Fruit fly (Drosophila melanogaster) whole organism, prepupa: ENCODE measurements around the gene IntS11.
A peak's percentile ranks its signal among the peaks of the same experiment; 100 is the strongest.

Experiments
- Blimp-1 ChIP-seq: fragments of 200-800 bp; sonication (Bioruptor generic); optimal IDR thresholded peaks from 3 replicates; lab custom pipeline; 2017; ENCODE audit warnings: missing biosample characterization, missing genetic modification characterization, mild to moderate bottlenecking, moderate library complexity, missing genetic modification reagents
- CG10631 ChIP-seq: fragments of 200-800 bp; sonication (Bioruptor generic); optimal IDR thresholded peaks from 2 replicates; lab custom pipeline; 2016; ENCODE audit warnings: missing biosample characterization, missing genetic modification characterization
- CG10669 ChIP-seq: fragments of 200-800 bp; sonication (Bioruptor generic); optimal IDR thresholded peaks from 3 replicates; lab custom pipeline; 2018; ENCODE audit warnings: missing biosample characterization, mild to moderate bottlenecking, missing genetic modification characterization, moderate library complexity
- CG11294 ChIP-seq: fragments of 200-800 bp; sonication (Bioruptor generic); IDR thresholded peaks from 2 replicates; pipeline ENCODE4 v1.3.6; 2022; ENCODE audit warnings: missing biosample characterization, missing genetic modification characterization
- CG11762 ChIP-seq: fragments of 200-800 bp; sonication (Bioruptor generic); optimal IDR thresholded peaks from 3 replicates; lab custom pipeline; 2016; ENCODE audit warnings: missing biosample characterization, missing genetic modification characterization; ENCODE audit not compliant: insufficient read depth
- CG15336 ChIP-seq: fragments of 200-800 bp; sonication (Bioruptor generic); IDR thresholded peaks from 2 replicates; pipeline ENCODE4 v1.3.6; 2022; ENCODE audit warnings: missing biosample characterization, missing genetic modification characterization
- CG1621 ChIP-seq: fragments of 200-800 bp; sonication (Bioruptor generic); optimal IDR thresholded peaks from 3 replicates; lab custom pipeline; 2018; ENCODE audit warnings: missing biosample characterization, mild to moderate bottlenecking, missing genetic modification characterization
- CG16779 ChIP-seq: fragments of 200-800 bp; sonication (Bioruptor generic); optimal IDR thresholded peaks from 3 replicates; lab custom pipeline; 2017; ENCODE audit warnings: missing biosample characterization, mild to moderate bottlenecking, missing genetic modification characterization
- CG3032 ChIP-seq: fragments of 200-800 bp; optimal IDR thresholded peaks from 2 replicates; lab custom pipeline; 2019; ENCODE audit warnings: missing biosample characterization, mild to moderate bottlenecking, missing genetic modification characterization, moderate library complexity
- CG31627 ChIP-seq: fragments of 200-800 bp; sonication (Bioruptor generic); optimal IDR thresholded peaks from 3 replicates; lab custom pipeline; 2016; ENCODE audit warnings: missing biosample characterization, missing genetic modification characterization
- CG3919 ChIP-seq: fragments of 200-800 bp; sonication (Bioruptor generic); optimal IDR thresholded peaks from 3 replicates; lab custom pipeline; 2016; ENCODE audit warnings: missing biosample characterization, missing genetic modification characterization
- CG4318 ChIP-seq: fragments of 200-800 bp; sonication (Bioruptor generic); optimal IDR thresholded peaks from 3 replicates; lab custom pipeline; 2017; ENCODE audit warnings: missing biosample characterization, mild to moderate bottlenecking, missing genetic modification characterization
- CG6163 ChIP-seq: fragments of 200-800 bp; sonication (Bioruptor generic); IDR thresholded peaks from 3 replicates; pipeline ENCODE4 v1.3.6; 2022; ENCODE audit warnings: missing biosample characterization, missing genetic modification characterization
- CG6276 ChIP-seq: fragments of 200-800 bp; sonication (Bioruptor generic); optimal IDR thresholded peaks from 2 replicates; lab custom pipeline; 2017; ENCODE audit warnings: missing biosample characterization, mild to moderate bottlenecking, missing genetic modification characterization
- CG6792 ChIP-seq: fragments of 200-800 bp; sonication (Bioruptor generic); optimal IDR thresholded peaks from 3 replicates; lab custom pipeline; 2016; ENCODE audit warnings: missing biosample characterization, missing genetic modification characterization
- CG6808 ChIP-seq: fragments of 200-800 bp; sonication (Bioruptor generic); optimal IDR thresholded peaks from 3 replicates; lab custom pipeline; 2017; ENCODE audit warnings: missing biosample characterization, missing genetic modification characterization, mild to moderate bottlenecking, moderate library complexity, missing genetic modification reagents
- CG6854 ChIP-seq: fragments of 200-800 bp; sonication (Bioruptor generic); optimal IDR thresholded peaks from 2 replicates; lab custom pipeline; 2017; ENCODE audit warnings: missing biosample characterization, mild to moderate bottlenecking, missing genetic modification characterization
- CG7368 ChIP-seq: fragments of 200-800 bp; sonication (Bioruptor generic); optimal IDR thresholded peaks from 3 replicates; lab custom pipeline; 2016; ENCODE audit warnings: missing biosample characterization, missing genetic modification characterization
- CG8119 ChIP-seq: fragments of 200-800 bp; sonication (Bioruptor generic); IDR thresholded peaks from 3 replicates; pipeline ENCODE4 v1.3.6; 2022; ENCODE audit warnings: missing biosample characterization, missing genetic modification characterization
- CG8319 ChIP-seq: fragments of 200-800 bp; sonication (Bioruptor generic); optimal IDR thresholded peaks from 3 replicates; lab custom pipeline; 2016; ENCODE audit warnings: missing biosample characterization, missing genetic modification characterization
- CG9139 ChIP-seq: fragments of 200-800 bp; sonication (Bioruptor generic); optimal IDR thresholded peaks from 3 replicates; lab custom pipeline; 2017; ENCODE audit warnings: missing biosample characterization, mild to moderate bottlenecking, missing genetic modification characterization
- Eip75B ChIP-seq: fragments of 200-800 bp; sonication (Bioruptor generic); optimal IDR thresholded peaks from 3 replicates; lab custom pipeline; 2016; ENCODE audit warnings: missing biosample characterization, missing genetic modification characterization
- Eip78C ChIP-seq: fragments of 200-800 bp; sonication (Bioruptor generic); peaks from one replicate; lab custom pipeline; 2016; ENCODE audit warnings: missing biosample characterization, missing genetic modification characterization
- Gug ChIP-seq: fragments of 200-800 bp; sonication (Bioruptor generic); IDR thresholded peaks from 2 replicates; pipeline ENCODE4 v1.3.6; 2022; ENCODE audit warnings: missing biosample characterization, missing genetic modification characterization
- Hr38 ChIP-seq: sonication (Bioruptor generic); optimal IDR thresholded peaks from 2 replicates; lab custom pipeline; 2016; ENCODE audit warnings: missing biosample characterization, missing genetic modification characterization
- Hr4 ChIP-seq: fragments of 200-800 bp; sonication (Bioruptor generic); optimal IDR thresholded peaks from 3 replicates; lab custom pipeline; 2016; ENCODE audit warnings: missing biosample characterization, missing genetic modification characterization
- Lpt ChIP-seq: fragments of 200-800 bp; sonication (Bioruptor generic); optimal IDR thresholded peaks from 3 replicates; lab custom pipeline; 2016; ENCODE audit warnings: missing biosample characterization, missing genetic modification characterization
- OdsH ChIP-seq: fragments of 200-800 bp; sonication (Bioruptor generic); optimal IDR thresholded peaks from 3 replicates; lab custom pipeline; 2016; ENCODE audit warnings: missing biosample characterization, missing genetic modification characterization
- Smox ChIP-seq: fragments of 200-800 bp; sonication (Bioruptor generic); optimal IDR thresholded peaks from 3 replicates; lab custom pipeline; 2016; ENCODE audit warnings: missing biosample characterization, missing genetic modification characterization
- Sox14 ChIP-seq: fragments of 200-800 bp; sonication (Bioruptor generic); optimal IDR thresholded peaks from 3 replicates; lab custom pipeline; 2016; ENCODE audit warnings: missing biosample characterization, missing genetic modification characterization
- Sox15 ChIP-seq: fragments of 200-800 bp; sonication (Bioruptor generic); optimal IDR thresholded peaks from 3 replicates; lab custom pipeline; 2016; ENCODE audit warnings: missing biosample characterization, missing genetic modification characterization
- achi ChIP-seq: fragments of 200-800 bp; sonication (Bioruptor generic); optimal IDR thresholded peaks from 3 replicates; lab custom pipeline; 2016; ENCODE audit warnings: missing biosample characterization, missing genetic modification characterization
- dac ChIP-seq: fragments of 200-800 bp; sonication (Bioruptor generic); optimal IDR thresholded peaks from 2 replicates; lab custom pipeline; 2017; ENCODE audit warnings: missing biosample characterization, mild to moderate bottlenecking, missing genetic modification characterization
- dsx ChIP-seq: fragments of 200-800 bp; optimal IDR thresholded peaks from 3 replicates; lab custom pipeline; 2019; ENCODE audit warnings: missing biosample characterization, mild to moderate bottlenecking, missing genetic modification characterization, moderate library complexity; ENCODE audit not compliant: poor library complexity, severe bottlenecking
- eg ChIP-seq: fragments of 200-800 bp; sonication (Bioruptor generic); IDR thresholded peaks from 3 replicates; pipeline ENCODE4 v1.3.6; 2022; ENCODE audit warnings: missing biosample characterization, missing genetic modification characterization
- fd85E ChIP-seq: fragments of 200-800 bp; sonication (Bioruptor generic); optimal IDR thresholded peaks from 3 replicates; lab custom pipeline; 2016; ENCODE audit warnings: missing biosample characterization, missing genetic modification characterization
- fkh ChIP-seq: fragments of 200-800 bp; sonication (Bioruptor generic); optimal IDR thresholded peaks from 3 replicates; lab custom pipeline; 2017; ENCODE audit warnings: missing biosample characterization, mild to moderate bottlenecking, missing genetic modification characterization, moderate library complexity
- pdm3 ChIP-seq: fragments of 200-800 bp; sonication (Bioruptor generic); optimal IDR thresholded peaks from 3 replicates; lab custom pipeline; 2016; ENCODE audit warnings: missing biosample characterization, missing genetic modification characterization
- ss ChIP-seq, 2 experiments: fragments of 200-800 bp; sonication (Bioruptor generic); optimal IDR thresholded peaks; 2 replicates in 1 of 2; 3 replicates in 1 of 2; lab custom pipeline; 2017 to 2018; ENCODE audit warnings: mild to moderate bottlenecking in 2 of 2, missing biosample characterization in 2 of 2, missing genetic modification characterization in 2 of 2, moderate library complexity in 1 of 2
- svp ChIP-seq: fragments of 200-800 bp; sonication (Bioruptor generic); peaks from one replicate; lab custom pipeline; 2016; ENCODE audit warnings: missing biosample characterization, missing genetic modification characterization
- topi ChIP-seq: fragments of 200-800 bp; sonication (Bioruptor generic); optimal IDR thresholded peaks from 3 replicates; lab custom pipeline; 2016; ENCODE audit warnings: missing biosample characterization, missing genetic modification characterization
- vri ChIP-seq: fragments of 200-800 bp; sonication (Bioruptor generic); optimal IDR thresholded peaks from 3 replicates; lab custom pipeline; 2016; ENCODE audit warnings: missing biosample characterization, mild to moderate bottlenecking, missing genetic modification characterization

Gene IntS11

DNA sequence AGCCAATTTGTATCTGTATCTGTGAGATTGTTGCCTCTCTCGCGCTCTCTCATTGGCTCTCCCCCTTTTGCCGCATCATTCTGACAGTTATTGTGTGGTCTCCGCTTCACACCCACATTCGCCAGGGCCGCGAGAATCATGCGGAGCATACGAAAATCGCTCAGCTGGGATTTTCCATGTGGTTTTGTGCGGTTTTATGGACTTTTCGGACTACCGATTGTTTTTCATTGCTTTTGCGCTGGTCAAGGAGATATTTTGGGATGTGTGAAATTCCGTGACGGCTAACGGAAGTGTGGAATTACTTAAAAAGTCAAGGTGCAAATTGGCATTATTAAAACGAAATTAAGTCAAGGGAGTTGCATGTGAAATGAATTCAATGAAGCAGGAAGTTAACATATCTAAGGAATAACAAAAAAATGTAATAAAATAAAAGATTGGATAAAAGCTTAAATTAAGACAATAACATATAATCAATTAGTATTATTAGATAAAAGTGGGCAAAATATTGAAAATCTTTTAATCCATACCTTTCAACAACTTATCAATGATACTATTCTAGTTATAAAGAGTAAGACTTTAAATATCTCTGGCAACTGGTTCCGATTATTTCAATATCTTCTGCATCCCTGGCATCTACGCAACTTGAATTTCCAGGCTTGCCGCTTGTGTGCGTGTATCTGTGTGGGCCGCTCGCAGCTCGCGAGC lies 27.1 kb downstream of the IntS11 start (continued):
- TF ChIP-seq topi (GFP tag; lab: Kevin White, UChicago): peak; percentile 52
- TF ChIP-seq Hr4 (GFP tag; lab: Kevin White, UChicago): no peak
- peak; percentile 93 for TF ChIP-seq Eip78C (GFP tag; lab: Kevin White, UChicago)
- no peak for TF ChIP-seq CG9139
- peak; percentile 40 for TF ChIP-seq CG31627 (GFP tag; lab: Kevin White, UChicago)
- peak; percentile 30 for TF ChIP-seq CG6792 (GFP tag; lab: Kevin White, UChicago)
- no peak for TF ChIP-seq CG8319 (GFP tag; lab: Kevin White, UChicago)
- peak; percentile 48 for TF ChIP-seq CG4318
- TF ChIP-seq CG1621: no peak
- TF ChIP-seq eg (GFP tag; lab: Robert Waterston, UW): no peak; the same call in 2 of the 3 replicates
- no peak for TF ChIP-seq Hr38 (GFP tag; lab: Kevin White, UChicago)
- TF ChIP-seq CG16779 (tag; lab: Kevin White, UChicago): no peak
- no peak for TF ChIP-seq fd85E
- no peak for TF ChIP-seq CG11762 (GFP tag; lab: Kevin White, UChicago)
- peak; percentile 23 for TF ChIP-seq CG6276 (GFP tag; lab: Kevin White, UChicago)
- no peak for TF ChIP-seq CG8119 (GFP tag; lab: Robert Waterston, UW)
- TF ChIP-seq Eip75B (GFP tag; lab: Kevin White, UChicago): peak; percentile 18
- peak; percentile 33 for TF ChIP-seq CG10669 (GFP tag; lab: Kevin White, UChicago)
- TF ChIP-seq CG6854 (GFP tag; lab: Kevin White, UChicago): no peak
- TF ChIP-seq svp: peak; percentile 71
- no peak for TF ChIP-seq Sox15 (GFP tag; lab: Kevin White, UChicago)
- peak; percentile 65 for TF ChIP-seq CG10631 (GFP tag; lab: Kevin White, UChicago)
- peak; percentile 27 for TF ChIP-seq OdsH (GFP tag; lab: Kevin White, UChicago)
- peak; percentile 69 for TF ChIP-seq achi
- peak; percentile 45 for TF ChIP-seq pdm3 (GFP tag; lab: Kevin White, UChicago)
- no peak for TF ChIP-seq ss (GFP tag; optimal IDR thresholded peaks at IDR 0.05; lab: Kevin White, UChicago)
- peak; percentile 24 for TF ChIP-seq CG3919
- no peak for TF ChIP-seq CG15336
- TF ChIP-seq, all 60 proteins: peak for 32

DNA sequence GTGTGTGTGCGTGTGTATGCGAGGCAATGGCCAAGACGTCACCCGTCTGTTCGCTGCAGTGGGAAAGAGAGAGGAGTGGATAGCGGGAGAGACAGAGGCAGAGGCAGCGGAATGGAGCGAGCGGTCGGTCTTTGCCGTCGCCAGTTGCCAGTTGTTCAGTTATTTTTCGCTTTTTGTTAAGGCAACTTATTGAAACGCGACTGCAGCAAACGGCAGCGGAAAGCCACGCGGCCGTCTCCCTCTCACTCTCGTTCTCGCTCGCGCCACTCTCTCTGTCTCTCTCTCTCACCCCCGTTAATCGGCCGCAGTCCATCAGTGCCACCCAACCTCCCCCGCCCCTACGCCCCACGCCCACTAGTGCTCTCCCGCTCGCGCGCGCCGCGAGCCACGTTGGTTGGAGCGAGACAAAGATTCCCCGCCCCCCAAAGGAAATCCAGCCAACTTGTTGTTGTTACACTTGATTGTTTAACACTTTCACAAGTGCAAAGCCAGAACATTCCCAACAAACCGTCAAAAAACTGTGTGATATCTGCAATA lies 27.7 kb downstream of the IntS11 start:
- TF ChIP-seq Smox (GFP tag; lab: Kevin White, UChicago) (no peak), Sox14 (peak; percentile 29), CG15336 (peak; percentile 63), svp (peak; percentile 68), CG6163 (GFP tag; lab: Robert Waterston, UW) (peak; percentile 77), ss (GFP tag; optimal IDR thresholded peaks at IDR 0.05; lab: Kevin White, UChicago) (peak; percentile 53 to 76), vri (GFP tag; lab: Kevin White, UChicago) (peak; percentile 67), dac (GFP tag; lab: Kevin White, UChicago) (no peak), Gug (peak; percentile 51), CG8119 (GFP tag; lab: Robert Waterston, UW) (peak; percentile 65), CG6808 (GFP tag; lab: Kevin White, UChicago) (peak; percentile 30), CG9139 (peak; percentile 61), CG3032 (tag; lab: Kevin White, UChicago) (peak; percentile 28), OdsH (GFP tag; lab: Kevin White, UChicago) (no peak), CG11762 (GFP tag; lab: Kevin White, UChicago) (no peak), fkh (GFP tag; lab: Kevin White, UChicago) (peak; percentile 83), CG11294 (GFP tag; lab: Robert Waterston, UW) (peak; percentile 38; the same call in 1 of the 2 replicates), CG3919 (peak; percentile 6), CG31627 (GFP tag; lab: Kevin White, UChicago) (no peak), CG6276 (GFP tag; lab: Kevin White, UChicago) (peak; percentile 49), Hr38 (GFP tag; lab: Kevin White, UChicago) (no peak), CG6854 (GFP tag; lab: Kevin White, UChicago) (peak; percentile 70), Lpt (GFP tag; lab: Kevin White, UChicago) (peak; percentile 56), Blimp-1 (peak; percentile 76), CG7368 (GFP tag; lab: Kevin White, UChicago) (peak; percentile 27), dsx (GFP tag; lab: Kevin White, UChicago) (peak; percentile 13), eg (GFP tag; lab: Robert Waterston, UW) (peak; percentile 53; the same call in 1 of the 3 replicates), CG1621 (peak; percentile 24)
